Worm (Caenorhabditis elegans) whole organism, mixed stage, embryonic: ENCODE results near the gene H21P03.10.

Experiments
- M03D4.4 ChIP-seq: sonication (generic microtip); optimal IDR thresholded peaks from 2 replicates; lab custom pipeline; 2017; ENCODE audit warnings: mild to moderate bottlenecking, missing genetic modification characterization, missing compliant biosample characterization
- blmp-1 ChIP-seq: fragments of 150-350 bp; optimal IDR thresholded peaks from 2 replicates; lab custom pipeline; 2014; ENCODE audit warnings: missing biosample characterization, missing genetic modification characterization
- flh-1 ChIP-seq: fragments of 200-800 bp; sonication (Bioruptor generic); optimal IDR thresholded peaks from 2 replicates; lab custom pipeline; 2018; ENCODE audit warnings: mild to moderate bottlenecking, missing genetic modification characterization, moderate library complexity, missing compliant biosample characterization
- mab-5 ChIP-seq: fragments of 150-350 bp; optimal IDR thresholded peaks from 2 replicates; lab custom pipeline; 2014; ENCODE audit warnings: missing biosample characterization, missing genetic modification characterization
- mep-1 ChIP-seq: fragments of 150-350 bp; optimal IDR thresholded peaks from 2 replicates; lab custom pipeline; 2017; ENCODE audit warnings: missing biosample characterization, missing genetic modification reagents, missing genetic modification characterization, inconsistent platforms
- nhr-28 ChIP-seq: fragments of 150-350 bp; optimal IDR thresholded peaks from 2 replicates; lab custom pipeline; 2014; ENCODE audit warnings: missing biosample characterization, missing genetic modification characterization

- TF ChIP-seq nhr-28 (no peak), M03D4.4 (tag; lab: Kevin White, UChicago) (no peak), flh-1 (GFP tag; lab: Kevin White, UChicago) (no peak), blmp-1 (tag; lab: Kevin White, UChicago) (no peak), mep-1 (tag; lab: Kevin White, UChicago) (no peak), mab-5 (tag; lab: Kevin White, UChicago) (no peak)
Observed at ce11 chrIV:11469698-11470591, 30.6 kb upstream of the H21P03.10 start, which contains the start of the genes C10C6.13 and wht-2.
